Fruit fly (Drosophila melanogaster) whole organism, wandering third instar larva: Measurements from ENCODE around the gene HisCl1.

Experiments
- Abd-B ChIP-seq: fragments of >200 bp; optimal IDR thresholded peaks from 2 replicates; lab custom pipeline; 2017; ENCODE audit warnings: missing biosample characterization, missing genetic modification characterization
- CG32264 ChIP-seq: fragments of 200-800 bp; sonication (Bioruptor generic); optimal IDR thresholded peaks from 2 replicates; lab custom pipeline; 2016; ENCODE audit warnings: missing biosample characterization, missing genetic modification characterization
- CG9705 ChIP-seq: fragments of 200-800 bp; sonication (Bioruptor generic); optimal IDR thresholded peaks from 2 replicates; lab custom pipeline; 2018; ENCODE audit warnings: missing biosample characterization, mild to moderate bottlenecking, missing genetic modification characterization
- Dfd ChIP-seq: fragments of >200 bp; optimal IDR thresholded peaks from 2 replicates; lab custom pipeline; 2017; ENCODE audit warnings: missing biosample characterization, missing genetic modification characterization
- Dif ChIP-seq: fragments of 200-275, 200-300 bp; sonication (Bioruptor generic); optimal IDR thresholded peaks from 2 replicates; lab custom pipeline; 2018; ENCODE audit warnings: missing biosample characterization, missing genetic modification characterization; ENCODE audit not compliant: partially characterized antibody
- GATAd ChIP-seq: sonication (Bioruptor generic); optimal IDR thresholded peaks from 2 replicates; lab custom pipeline; 2016; ENCODE audit warnings: missing biosample characterization, missing genetic modification characterization
- HLH106 ChIP-seq: fragments of 200-800 bp; optimal IDR thresholded peaks from 3 replicates; lab custom pipeline; 2019; ENCODE audit warnings: missing biosample characterization, mild to moderate bottlenecking, missing genetic modification characterization, moderate library complexity
- Hnf4 ChIP-seq: fragments of 200-800 bp; sonication (Bioruptor generic); optimal IDR thresholded peaks from 2 replicates; lab custom pipeline; 2016; ENCODE audit warnings: missing biosample characterization, mild to moderate bottlenecking, missing genetic modification characterization
- Hr78 ChIP-seq: fragments of >200 bp; optimal IDR thresholded peaks from 2 replicates; lab custom pipeline; 2017; ENCODE audit warnings: missing biosample characterization, missing genetic modification characterization
- Hr83 ChIP-seq: fragments of 200-300 bp; sonication (Bioruptor generic); optimal IDR thresholded peaks from 2 replicates; lab custom pipeline; 2016; ENCODE audit warnings: missing biosample characterization, mild to moderate bottlenecking, missing genetic modification characterization, moderate library complexity; ENCODE audit not compliant: poor library complexity, severe bottlenecking
- Jra ChIP-seq: sonication (Bioruptor generic); optimal IDR thresholded peaks from 2 replicates; lab custom pipeline; 2016; ENCODE audit warnings: missing biosample characterization, missing genetic modification characterization
- Mio ChIP-seq: sonication (Bioruptor generic); optimal IDR thresholded peaks from 2 replicates; lab custom pipeline; 2016; ENCODE audit warnings: missing biosample characterization, missing genetic modification characterization
- Myc ChIP-seq: fragments of >200 bp; optimal IDR thresholded peaks from 2 replicates; lab custom pipeline; 2017
- N ChIP-seq: fragments of >200 bp; optimal IDR thresholded peaks from 2 replicates; lab custom pipeline; 2018; ENCODE audit warnings: missing biosample characterization, missing external identifiers, missing genetic modification characterization
- OdsH ChIP-seq: fragments of 200-800 bp; sonication (Bioruptor generic); optimal IDR thresholded peaks from 2 replicates; lab custom pipeline; 2016; ENCODE audit warnings: missing biosample characterization, mild to moderate bottlenecking, missing genetic modification characterization
- Rel ChIP-seq, 2 experiments: fragments of 200-800 bp; sonication (Bioruptor generic) in 1 of 2; optimal IDR thresholded peaks; 2 replicates in 1 of 2; 3 replicates in 1 of 2; lab custom pipeline; 2016 to 2019; ENCODE audit warnings: mild to moderate bottlenecking in 2 of 2, missing biosample characterization in 2 of 2, missing genetic modification characterization in 2 of 2, moderate library complexity in 1 of 2
- Sp1 ChIP-seq: fragments of 200-800 bp; sonication (Bioruptor generic); optimal IDR thresholded peaks from 3 replicates; lab custom pipeline; 2019; ENCODE audit warnings: missing biosample characterization, mild to moderate bottlenecking, missing genetic modification characterization, moderate library complexity
- Vsx2 ChIP-seq: fragments of 200-300, 225-300 bp; sonication (Bioruptor generic); optimal IDR thresholded peaks from 2 replicates; lab custom pipeline; 2018; ENCODE audit warnings: missing biosample characterization, missing genetic modification characterization; ENCODE audit not compliant: partially characterized antibody
- brk ChIP-seq: fragments of 200-800 bp; sonication (Bioruptor generic); optimal IDR thresholded peaks from 2 replicates; lab custom pipeline; 2016; ENCODE audit warnings: missing biosample characterization, mild to moderate bottlenecking, missing genetic modification characterization
- dl ChIP-seq, 2 experiments: fragments of 175-275, 200-275 bp in 1 of 2; fragments of 200-275 bp in 1 of 2; sonication (Bioruptor generic); optimal IDR thresholded peaks; lab custom pipeline; 2018; ENCODE audit warnings: mild to moderate bottlenecking in 2 of 2, missing biosample characterization in 2 of 2, missing genetic modification characterization in 2 of 2, moderate library complexity in 2 of 2; ENCODE audit not compliant: partially characterized antibody in 2 of 2, insufficient read depth in 1 of 2
- dmrt93B ChIP-seq: fragments of 200-800 bp; sonication (Bioruptor generic); optimal IDR thresholded peaks from 2 replicates; lab custom pipeline; 2018; ENCODE audit warnings: missing biosample characterization, mild to moderate bottlenecking, missing genetic modification characterization
- ey ChIP-seq: fragments of 200-800 bp; sonication (Bioruptor generic); optimal IDR thresholded peaks from 2 replicates; lab custom pipeline; 2016; ENCODE audit warnings: missing biosample characterization, missing genetic modification characterization
- foxo ChIP-seq, 2 experiments: fragments of 200-800 bp; sonication (Bioruptor generic); optimal IDR thresholded peaks; 2 replicates in 1 of 2; 3 replicates in 1 of 2; lab custom pipeline; 2016 to 2017; ENCODE audit warnings: missing biosample characterization in 2 of 2, missing genetic modification characterization in 2 of 2
- fru ChIP-seq: fragments of 200-800 bp; sonication (Bioruptor generic); optimal IDR thresholded peaks from 3 replicates; lab custom pipeline; 2016; ENCODE audit warnings: missing biosample characterization, mild to moderate bottlenecking, missing genetic modification characterization
- jim ChIP-seq: fragments of 175-275, 200-325 bp; sonication (Bioruptor generic); optimal IDR thresholded peaks from 2 replicates; lab custom pipeline; 2016; ENCODE audit warnings: missing biosample characterization, mild to moderate bottlenecking, missing genetic modification characterization
- lola ChIP-seq: fragments of >200 bp; optimal IDR thresholded peaks from 2 replicates; lab custom pipeline; 2017; ENCODE audit warnings: missing biosample characterization, missing genetic modification characterization
- pan ChIP-seq: fragments of >200 bp; optimal IDR thresholded peaks from 2 replicates; lab custom pipeline; 2017
- psq ChIP-seq: fragments of 200-800 bp; sonication (Bioruptor generic); optimal IDR thresholded peaks from 3 replicates; lab custom pipeline; 2017; ENCODE audit warnings: missing biosample characterization, mild to moderate bottlenecking, missing genetic modification characterization, moderate library complexity
- rgr ChIP-seq: fragments of 200-800 bp; sonication (Bioruptor generic); optimal IDR thresholded peaks from 3 replicates; lab custom pipeline; 2016; ENCODE audit warnings: missing biosample characterization, mild to moderate bottlenecking, missing genetic modification characterization
- sage ChIP-seq: fragments of 200-800 bp; sonication (Bioruptor generic); optimal IDR thresholded peaks from 2 replicates; lab custom pipeline; 2016; ENCODE audit warnings: missing biosample characterization, mild to moderate bottlenecking, missing genetic modification characterization
- sv ChIP-seq: fragments of 200-800 bp; sonication (Bioruptor generic); optimal IDR thresholded peaks from 3 replicates; lab custom pipeline; 2016; ENCODE audit warnings: missing biosample characterization, missing genetic modification characterization
- tai ChIP-seq: sonication (Bioruptor generic); optimal IDR thresholded peaks from 2 replicates; lab custom pipeline; 2016; ENCODE audit warnings: missing biosample characterization, missing genetic modification characterization
- usp ChIP-seq: fragments of >200 bp; optimal IDR thresholded peaks from 2 replicates; lab custom pipeline; 2017; ENCODE audit warnings: missing biosample characterization, missing genetic modification characterization
- woc ChIP-seq: sonication (Bioruptor generic); optimal IDR thresholded peaks from 2 replicates; lab custom pipeline; 2016; ENCODE audit warnings: missing biosample characterization, mild to moderate bottlenecking, missing genetic modification characterization

The HisCl1 gene

DNA sequence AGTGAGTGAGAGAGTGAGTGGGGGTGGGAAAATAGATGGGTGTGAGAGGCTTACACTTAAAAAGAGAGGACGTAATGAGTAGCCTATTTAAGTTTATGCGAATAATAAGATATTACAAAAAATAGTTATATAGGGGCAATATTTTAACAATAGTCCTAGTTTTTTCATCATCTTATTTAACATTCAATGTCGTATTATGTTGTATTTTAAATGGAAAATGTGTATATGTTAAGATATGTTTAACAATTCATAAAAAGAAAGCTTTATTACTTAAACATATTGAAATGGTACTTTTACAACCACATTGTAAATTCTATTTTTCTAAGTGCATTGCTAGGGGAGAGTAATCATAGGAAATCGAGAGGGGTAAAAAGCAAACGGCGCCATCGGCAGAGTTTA, 13.0 kb upstream of the HisCl1 start (continued):
- TF ChIP-seq jim (GFP tag; lab: Kevin White, UChicago) (no peak), CG9705 (GFP tag; lab: Kevin White, UChicago) (no peak), Rel (GFP tag; optimal IDR thresholded peaks at IDR 0.05; lab: Kevin White, UChicago) (no peak), Rel (tag; optimal IDR thresholded peaks at IDR 0.05; lab: Kevin White, UChicago) (no peak), rgr (GFP tag; lab: Kevin White, UChicago) (peak; percentile 20), Myc (lab: Kevin White, UChicago) (no peak), dl (GFP tag; optimal IDR thresholded peaks at IDR 0.05; lab: Kevin White, UChicago; ENCODE audit: insufficient read depth in 1 of 2, partially characterized antibody in 2 of 2) (no peak)

dm6 chr3R:11775207-11775606, 11.8 kb upstream of the HisCl1 start:
- TF ChIP-seq sv (GFP tag; lab: Kevin White, UChicago) (no peak), jim (GFP tag; lab: Kevin White, UChicago) (no peak), Mio (GFP tag; lab: Kevin White, UChicago) (no peak), HLH106 (tag; lab: Kevin White, UChicago) (no peak), Dfd (GFP tag; lab: Kevin White, UChicago) (no peak), OdsH (GFP tag; lab: Kevin White, UChicago) (no peak), Dif (GFP tag; lab: Kevin White, UChicago) (no peak), Hr83 (no peak), Hnf4 (GFP tag; lab: Kevin White, UChicago) (no peak), dl (GFP tag; optimal IDR thresholded peaks at IDR 0.05; lab: Kevin White, UChicago; ENCODE audit: insufficient read depth in 1 of 2, partially characterized antibody in 2 of 2) (no peak), tai (no peak), rgr (GFP tag; lab: Kevin White, UChicago) (no peak), ey (GFP tag; lab: Kevin White, UChicago) (no peak), Rel (GFP tag; optimal IDR thresholded peaks at IDR 0.05; lab: Kevin White, UChicago) (no peak), Rel (tag; optimal IDR thresholded peaks at IDR 0.05; lab: Kevin White, UChicago) (no peak), N (GFP tag; lab: Kevin White, UChicago) (no peak), usp (GFP tag; lab: Kevin White, UChicago) (no peak)
- TF ChIP-seq, all 38 proteins: peak for 0

DNA sequence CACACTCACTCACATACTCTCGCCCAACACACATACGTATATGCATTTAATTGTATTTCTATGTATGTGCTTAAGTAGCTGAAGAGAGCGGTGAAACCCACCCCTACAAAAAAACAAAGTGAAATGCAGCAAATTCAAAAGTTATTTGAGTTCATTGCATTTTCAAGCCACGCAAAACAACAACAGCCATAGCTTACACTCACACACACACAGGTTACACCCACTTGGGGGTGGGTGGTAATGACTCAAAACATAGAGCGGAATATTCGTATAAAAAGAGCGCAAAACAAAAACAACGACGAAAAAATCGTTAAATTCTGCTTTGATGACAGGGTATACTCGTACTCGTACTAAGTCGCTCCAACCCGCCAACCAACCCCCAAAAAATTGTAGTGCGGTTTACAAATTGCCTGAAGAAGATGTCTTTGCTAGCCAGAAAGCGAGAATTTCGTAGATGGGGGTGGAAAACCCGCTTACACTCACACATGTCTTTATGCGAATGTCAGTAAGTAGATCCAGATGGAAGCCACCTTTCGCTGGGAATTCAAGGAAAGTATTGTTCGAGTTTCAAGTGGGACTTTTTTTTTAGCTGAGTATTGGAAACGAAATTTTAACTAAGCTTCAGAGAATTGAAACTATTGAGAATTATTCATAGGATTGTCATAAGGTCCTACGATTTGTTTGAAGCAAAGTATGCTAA, 10.8 kb upstream of the HisCl1 start:
- TF ChIP-seq Hr78 (no peak), Sp1 (GFP tag; lab: Kevin White, UChicago) (no peak), Vsx2 (GFP tag; lab: Kevin White, UChicago) (peak; percentile 14), GATAd (no peak)

dm6 chr3R:11777058-11777457, 9.9 kb upstream of the HisCl1 start:
- no peak for TF ChIP-seq HLH106 (tag; lab: Kevin White, UChicago)
- TF ChIP-seq Hr78: no peak
- peak in 1 of 2 experiments; percentile 2 for TF ChIP-seq foxo (GFP tag; optimal IDR thresholded peaks at IDR 0.05; lab: Kevin White, UChicago)
- no peak for TF ChIP-seq Rel (GFP tag; optimal IDR thresholded peaks at IDR 0.05; lab: Kevin White, UChicago)
- TF ChIP-seq Rel (tag; optimal IDR thresholded peaks at IDR 0.05; lab: Kevin White, UChicago): no peak
- TF ChIP-seq, all 38 proteins: peak for 1

- TF ChIP-seq psq (GFP tag; lab: Kevin White, UChicago) (peak; percentile 67), Mio (GFP tag; lab: Kevin White, UChicago) (no peak), Hnf4 (GFP tag; lab: Kevin White, UChicago) (no peak), OdsH (GFP tag; lab: Kevin White, UChicago) (peak; percentile 61), lola (GFP tag; lab: Kevin White, UChicago) (no peak), pan (lab: Kevin White, UChicago) (peak; percentile 83), dl (GFP tag; optimal IDR thresholded peaks at IDR 0.05; lab: Kevin White, UChicago; ENCODE audit: insufficient read depth in 1 of 2, partially characterized antibody in 2 of 2) (no peak), fru (peak; percentile 98), N (GFP tag; lab: Kevin White, UChicago) (no peak), Jra (GFP tag; lab: Kevin White, UChicago) (no peak), CG32264 (no peak), Hr78 (no peak), rgr (GFP tag; lab: Kevin White, UChicago) (peak; percentile 57), brk (GFP tag; lab: Kevin White, UChicago) (peak; percentile 15), Hr83 (no peak), jim (GFP tag; lab: Kevin White, UChicago) (no peak), Abd-B (GFP tag; lab: Kevin White, UChicago) (no peak), foxo (GFP tag; optimal IDR thresholded peaks at IDR 0.05; lab: Kevin White, UChicago) (peak; percentile 3 to 52), sv (GFP tag; lab: Kevin White, UChicago) (peak; percentile 78), Vsx2 (GFP tag; lab: Kevin White, UChicago) (no peak), Myc (lab: Kevin White, UChicago) (no peak), sage (GFP tag; lab: Kevin White, UChicago) (no peak), Dif (GFP tag; lab: Kevin White, UChicago) (no peak), Rel (GFP tag; optimal IDR thresholded peaks at IDR 0.05; lab: Kevin White, UChicago) (no peak), Rel (tag; optimal IDR thresholded peaks at IDR 0.05; lab: Kevin White, UChicago) (no peak), GATAd (no peak), dmrt93B (peak; percentile 64), woc (peak; percentile 79), HLH106 (tag; lab: Kevin White, UChicago) (peak; percentile 55)
Observed at dm6 chr3R:11778012-11778865, 8.7 kb upstream of the HisCl1 start.
